Worm (Caenorhabditis elegans) whole organism, L3 larva: ENCODE measurements around the gene chk-1.

ENCODE experiments used
- R02D3.7 ChIP-seq: fragments of 150-350 bp; optimal IDR thresholded peaks from 2 replicates; lab custom pipeline; 2014; ENCODE audit warnings: missing biosample characterization, missing genetic modification characterization
- ZK546.5 ChIP-seq: sonication (generic microtip); optimal IDR thresholded peaks from 2 replicates; lab custom pipeline; 2017; ENCODE audit warnings: missing biosample characterization, missing genetic modification characterization
- ama-1 ChIP-seq: fragments of 150-350 bp; optimal IDR thresholded peaks from 2 replicates; lab custom pipeline; 2018
- ceh-28 ChIP-seq: fragments of 150-350 bp; optimal IDR thresholded peaks from 2 replicates; lab custom pipeline; 2014; ENCODE audit warnings: missing biosample characterization, missing genetic modification reagents, missing genetic modification characterization
- ceh-82 ChIP-seq: fragments of 150-350 bp; optimal IDR thresholded peaks from 2 replicates; lab custom pipeline; 2014; ENCODE audit warnings: missing biosample characterization, missing genetic modification characterization
- daf-12 ChIP-seq: fragments of 150-350 bp; optimal IDR thresholded peaks from 2 replicates; lab custom pipeline; 2014; ENCODE audit warnings: missing biosample characterization, missing genetic modification reagents, missing genetic modification characterization
- egl-27 ChIP-seq: sonication (generic microtip); optimal IDR thresholded peaks from 4 replicates; lab custom pipeline; 2017; ENCODE audit warnings: missing biosample characterization, missing genetic modification reagents, missing genetic modification characterization
- elt-1 ChIP-seq: fragments of 150-350 bp; optimal IDR thresholded peaks from 2 replicates; lab custom pipeline; 2014; ENCODE audit warnings: missing biosample characterization, missing genetic modification characterization
- elt-2 ChIP-seq: sonication (generic microtip); optimal IDR thresholded peaks from 2 replicates; lab custom pipeline; 2016; ENCODE audit warnings: missing genetic modification reagents, mild to moderate bottlenecking, missing genetic modification characterization, missing compliant biosample characterization
- elt-3 ChIP-seq, 3 experiments: fragments of 150-350 bp in 1 of 3; sonication (generic microtip) in 2 of 3; optimal IDR thresholded peaks; 2 replicates in 2 of 3; 4 replicates in 1 of 3; lab custom pipeline; 2014 to 2017; ENCODE audit warnings: missing biosample characterization in 3 of 3, missing genetic modification characterization in 3 of 3
- eor-1 ChIP-seq, 2 experiments: fragments of 150-350 bp; optimal IDR thresholded peaks; 2 replicates each; lab custom pipeline; 2014 to 2018; ENCODE audit warnings: missing biosample characterization in 2 of 2, missing genetic modification characterization in 2 of 2
- fkh-10 ChIP-seq: sonication (generic microtip); optimal IDR thresholded peaks from 2 replicates; lab custom pipeline; 2017; ENCODE audit warnings: missing biosample characterization, missing genetic modification reagents, missing genetic modification characterization
- fkh-2 ChIP-seq: fragments of 150-350 bp; optimal IDR thresholded peaks from 2 replicates; lab custom pipeline; 2014; ENCODE audit warnings: missing biosample characterization, missing genetic modification reagents, missing genetic modification characterization
- hmg-11 ChIP-seq: sonication (generic microtip); optimal IDR thresholded peaks from 2 replicates; lab custom pipeline; 2016; ENCODE audit warnings: missing genetic modification characterization, missing compliant biosample characterization
- jun-1 ChIP-seq: fragments of 150-350 bp; optimal IDR thresholded peaks from 2 replicates; lab custom pipeline; 2014; ENCODE audit warnings: missing biosample characterization, missing genetic modification reagents, missing genetic modification characterization
- lin-15B ChIP-seq: fragments of 150-350 bp; optimal IDR thresholded peaks from 2 replicates; lab custom pipeline; 2014; ENCODE audit warnings: missing biosample characterization, missing genetic modification characterization
- lin-39 ChIP-seq: fragments of 150-350 bp; optimal IDR thresholded peaks from 2 replicates; lab custom pipeline; 2018; ENCODE audit warnings: missing biosample characterization, missing genetic modification reagents, missing genetic modification characterization
- nfya-1 ChIP-seq: sonication (generic microtip); optimal IDR thresholded peaks from 2 replicates; lab custom pipeline; 2017; ENCODE audit warnings: missing genetic modification characterization, mild to moderate bottlenecking, missing compliant biosample characterization, antibody characterized with exemption, moderate library complexity; ENCODE audit not compliant: insufficient read depth
- nhr-11 ChIP-seq: fragments of 150-350 bp; optimal IDR thresholded peaks from 2 replicates; lab custom pipeline; 2014; ENCODE audit warnings: missing biosample characterization, missing genetic modification characterization
- nhr-12 ChIP-seq: fragments of 150-350 bp; optimal IDR thresholded peaks from 2 replicates; lab custom pipeline; 2014; ENCODE audit warnings: missing biosample characterization, missing genetic modification characterization
- nhr-23 ChIP-seq: fragments of 150-350 bp; optimal IDR thresholded peaks from 2 replicates; lab custom pipeline; 2014; ENCODE audit warnings: missing biosample characterization, missing genetic modification reagents, missing genetic modification characterization
- nhr-25 ChIP-seq: sonication (generic microtip); optimal IDR thresholded peaks from 2 replicates; lab custom pipeline; 2017; ENCODE audit warnings: missing biosample characterization, missing genetic modification characterization
- nhr-28 ChIP-seq: fragments of 150-350 bp; optimal IDR thresholded peaks from 2 replicates; lab custom pipeline; 2014; ENCODE audit warnings: missing biosample characterization, missing genetic modification characterization
- nhr-43 ChIP-seq: sonication (generic microtip); optimal IDR thresholded peaks from 2 replicates; lab custom pipeline; 2016; ENCODE audit warnings: mild to moderate bottlenecking, missing genetic modification characterization, missing compliant biosample characterization; ENCODE audit not compliant: poor library complexity, severe bottlenecking
- nhr-76 ChIP-seq: fragments of 150-350 bp; sonication (generic microtip); optimal IDR thresholded peaks from 5 replicates; lab custom pipeline; 2014; ENCODE audit warnings: missing biosample characterization, missing genetic modification characterization
- nhr-77 ChIP-seq: fragments of 150-350 bp; optimal IDR thresholded peaks from 2 replicates; lab custom pipeline; 2014; ENCODE audit warnings: missing biosample characterization, missing genetic modification characterization
- pha-4 ChIP-seq: fragments of 150-350 bp; optimal IDR thresholded peaks from 2 replicates; lab custom pipeline; 2014; ENCODE audit warnings: missing biosample characterization, missing genetic modification reagents, missing genetic modification characterization
- pqm-1 ChIP-seq: fragments of 150-350 bp; optimal IDR thresholded peaks from 2 replicates; lab custom pipeline; 2017; ENCODE audit warnings: missing biosample characterization, missing genetic modification characterization, inconsistent platforms
- sea-2 ChIP-seq: fragments of 150-350 bp; sonication (generic microtip); optimal IDR thresholded peaks from 4 replicates; lab custom pipeline; 2014; ENCODE audit warnings: missing biosample characterization, missing genetic modification reagents, missing genetic modification characterization
- skn-1 ChIP-seq: fragments of 150-350 bp; optimal IDR thresholded peaks from 2 replicates; lab custom pipeline; 2014; ENCODE audit warnings: missing biosample characterization, missing genetic modification characterization
- snpc-4 ChIP-seq: fragments of 150-350 bp; optimal IDR thresholded peaks from 2 replicates; lab custom pipeline; 2014; ENCODE audit warnings: missing biosample characterization, missing genetic modification characterization
- tbx-2 ChIP-seq: sonication (generic microtip); optimal IDR thresholded peaks from 2 replicates; lab custom pipeline; 2016; ENCODE audit warnings: mild to moderate bottlenecking, missing genetic modification characterization, missing compliant biosample characterization
- ztf-11 ChIP-seq: fragments of 150-350 bp; optimal IDR thresholded peaks from 2 replicates; lab custom pipeline; 2014; ENCODE audit warnings: missing biosample characterization, missing genetic modification characterization
- ztf-4 ChIP-seq: fragments of 150-350 bp; optimal IDR thresholded peaks from 2 replicates; lab custom pipeline; 2014; ENCODE audit warnings: missing biosample characterization, missing genetic modification characterization

Gene chk-1

ce11 chrV:3750328-3750727 lies 8.9 kb downstream of the chk-1 start:
- TF ChIP-seq ceh-82 (tag; lab: Kevin White, UChicago), result no peak

ce11 chrV:3743172-3743626 lies 16.1 kb downstream of the chk-1 start, which contains the start of gene mtm-9:
Gene mtm-9, plus strand, starts transcription at chrV:3743576.
- TF ChIP-seq nhr-23 (peak; percentile 49), ceh-28 (tag; lab: Kevin White, UChicago) (peak; percentile 43), nfya-1 (tag; lab: Kevin White, UChicago) (peak; percentile 62), daf-12 (tag; lab: Kevin White, UChicago) (no peak), pha-4 (tag; lab: Kevin White, UChicago) (peak; percentile 75), lin-15B (tag; lab: Kevin White, UChicago) (peak; percentile 53), nhr-11 (no peak), R02D3.7 (peak; percentile 96), snpc-4 (peak; percentile 33), ZK546.5 (tag; lab: Kevin White, UChicago) (no peak), elt-3 (tag; optimal IDR thresholded peaks at IDR 0.05; lab: Kevin White, UChicago) (no peak), elt-2 (no peak), skn-1 (tag; lab: Kevin White, UChicago) (peak; percentile 18), jun-1 (tag; lab: Kevin White, UChicago) (peak; percentile 6)

- TF ChIP-seq skn-1 (tag; lab: Kevin White, UChicago) (no peak), snpc-4 (peak; percentile 37)
Observed at ce11 chrV:3739302-3739701, 20.0 kb downstream of the chk-1 start, which contains the start of gene hpo-36. Gene hpo-36, minus strand, starts transcription at chrV:3739402.

- TF ChIP-seq nhr-11, result no peak
- no peak for TF ChIP-seq tbx-2 (tag; lab: Kevin White, UChicago)
- no peak for TF ChIP-seq elt-2
- no peak for TF ChIP-seq fkh-2
- TF ChIP-seq nhr-76 (tag; lab: Kevin White, UChicago), result no peak
- no peak for TF ChIP-seq ZK546.5 (tag; lab: Kevin White, UChicago)
- no peak for TF ChIP-seq nhr-23
- no peak for TF ChIP-seq ztf-4
- no peak for TF ChIP-seq snpc-4
- TF ChIP-seq jun-1 (tag; lab: Kevin White, UChicago), result no peak
- TF ChIP-seq pqm-1 (tag; lab: Kevin White, UChicago), result no peak
- no peak for TF ChIP-seq eor-1 (tag; optimal IDR thresholded peaks at IDR 0.05; lab: Kevin White, UChicago)
- no peak for TF ChIP-seq hmg-11 (tag; lab: Kevin White, UChicago)
- no peak for TF ChIP-seq nhr-25 (tag; lab: Kevin White, UChicago)
- no peak for TF ChIP-seq pha-4 (tag; lab: Kevin White, UChicago)
- TF ChIP-seq nhr-12 (tag; lab: Kevin White, UChicago), result no peak
- TF ChIP-seq nhr-43, result no peak
- no peak for TF ChIP-seq ztf-11 (tag; lab: Kevin White, UChicago)
- TF ChIP-seq, all 47 proteins: peak for 0
Observed at ce11 chrV:3738409-3738808, 20.9 kb downstream of the chk-1 start.

- no peak for TF ChIP-seq nhr-23
Observed at ce11 chrV:3724772-3725171, 34.5 kb downstream of the chk-1 start, which contains the start of gene str-30. Gene str-30, plus strand, starts transcription at chrV:3725072.

- TF ChIP-seq fkh-10 (GFP tag; lab: Kevin White, UChicago), result no peak
- TF ChIP-seq elt-1, result no peak
- no peak for TF ChIP-seq nhr-23
- TF ChIP-seq snpc-4, result no peak
- no peak for TF ChIP-seq elt-2
- TF ChIP-seq, all 47 proteins: peak for 0
Observed at ce11 chrV:3718507-3718906, 40.8 kb downstream of the chk-1 start.

ce11 chrV:3717751-3718150 lies 41.5 kb downstream of the chk-1 start:
- TF ChIP-seq hmg-11 (tag; lab: Kevin White, UChicago) (peak; percentile 2), egl-27 (tag; lab: Kevin White, UChicago) (no peak), sea-2 (GFP tag; lab: Kevin White, UChicago) (no peak), fkh-10 (GFP tag; lab: Kevin White, UChicago) (peak; percentile 60), ama-1 (lab: Kevin White, UChicago) (peak; percentile 29), elt-1 (no peak), lin-15B (tag; lab: Kevin White, UChicago) (peak; percentile 16), lin-39 (peak; percentile 86), nhr-23 (no peak), snpc-4 (peak; percentile 32), nhr-28 (tag; lab: Kevin White, UChicago) (no peak), nhr-77 (tag; lab: Kevin White, UChicago) (no peak), nfya-1 (tag; lab: Kevin White, UChicago) (peak; percentile 71)
